Worm (Caenorhabditis elegans) whole organism, late embryonic: ENCODE measurements around the gene twk-46.

Experiments used
- ama-1 ChIP-seq: fragments of 150-350 bp; optimal IDR thresholded peaks from 2 replicates; lab custom pipeline; 2014
- ceh-14 ChIP-seq: sonication (generic microtip); optimal IDR thresholded peaks from 2 replicates; lab custom pipeline; 2016; ENCODE audit warnings: missing genotype, missing genetic modification characterization, missing compliant biosample characterization
- fkh-10 ChIP-seq: fragments of 150-350 bp; optimal IDR thresholded peaks from 2 replicates; lab custom pipeline; 2014; ENCODE audit warnings: missing biosample characterization, missing genetic modification reagents, missing genetic modification characterization
- fkh-6 ChIP-seq: sonication (generic microtip); optimal IDR thresholded peaks from 2 replicates; lab custom pipeline; 2016; ENCODE audit warnings: missing genetic modification characterization, missing compliant biosample characterization
- gmeb-2 ChIP-seq: sonication (generic microtip); optimal IDR thresholded peaks from 2 replicates; lab custom pipeline; 2016; ENCODE audit warnings: missing genetic modification characterization, inconsistent platforms, missing compliant biosample characterization
- hlh-15 ChIP-seq: sonication (generic microtip); optimal IDR thresholded peaks from 2 replicates; lab custom pipeline; 2016; ENCODE audit warnings: missing genetic modification characterization, missing compliant biosample characterization
- lin-11 ChIP-seq: fragments of 200-800 bp; sonication (Bioruptor generic); optimal IDR thresholded peaks from 2 replicates; lab custom pipeline; 2018; ENCODE audit warnings: mild to moderate bottlenecking, missing genetic modification characterization, missing compliant biosample characterization
- madf-2 ChIP-seq: sonication (generic microtip); optimal IDR thresholded peaks from 2 replicates; lab custom pipeline; 2017; ENCODE audit warnings: missing genetic modification characterization, missing compliant biosample characterization
- nhr-232 ChIP-seq: sonication (generic microtip); optimal IDR thresholded peaks from 2 replicates; lab custom pipeline; 2016; ENCODE audit warnings: missing genetic modification characterization, missing compliant biosample characterization
- tbx-2 ChIP-seq: sonication (generic microtip); optimal IDR thresholded peaks from 2 replicates; lab custom pipeline; 2016; ENCODE audit warnings: missing genetic modification characterization, missing compliant biosample characterization
- unc-55 ChIP-seq: sonication (generic microtip); optimal IDR thresholded peaks from 2 replicates; lab custom pipeline; 2017; ENCODE audit warnings: missing biosample characterization, missing genetic modification reagents, missing genetic modification characterization

ce11 chrV:19082541-19082940 lies 22.6 kb downstream of the twk-46 start, which contains the start of gene nhr-95:
- no peak for TF ChIP-seq gmeb-2 (tag; lab: Kevin White, UChicago)
- no peak for TF ChIP-seq fkh-10 (GFP tag; lab: Kevin White, UChicago)
- TF ChIP-seq nhr-232 (tag; lab: Kevin White, UChicago): no peak
- no peak for TF ChIP-seq hlh-15 (tag; lab: Kevin White, UChicago)
- TF ChIP-seq madf-2: no peak
- no peak for TF ChIP-seq tbx-2
- no peak for TF ChIP-seq ama-1 (lab: Kevin White, UChicago)
- TF ChIP-seq fkh-6: no peak
- TF ChIP-seq unc-55 (GFP tag; lab: Kevin White, UChicago): no peak
- no peak for TF ChIP-seq ceh-14 (tag; lab: Kevin White, UChicago)
- no peak for TF ChIP-seq lin-11 (tag; lab: Kevin White, UChicago)
